Fruit fly (Drosophila melanogaster) whole organism, prepupa: ENCODE measurements around the gene CG13689.

Experiments used
- CG16779 ChIP-seq: fragments of 200-800 bp; sonication (Bioruptor generic); optimal IDR thresholded peaks from 3 replicates; lab custom pipeline; 2017; ENCODE audit warnings: missing biosample characterization, mild to moderate bottlenecking, missing genetic modification characterization
- CG32006 ChIP-seq: fragments of 200-800 bp; sonication (Bioruptor generic); optimal IDR thresholded peaks from 3 replicates; lab custom pipeline; 2017; ENCODE audit warnings: missing biosample characterization, mild to moderate bottlenecking, missing genetic modification characterization
- CG8319 ChIP-seq: fragments of 200-800 bp; sonication (Bioruptor generic); optimal IDR thresholded peaks from 3 replicates; lab custom pipeline; 2016; ENCODE audit warnings: missing biosample characterization, missing genetic modification characterization
- Ets21C ChIP-seq: fragments of 200-800 bp; sonication (Bioruptor generic); optimal IDR thresholded peaks from 3 replicates; lab custom pipeline; 2016; ENCODE audit warnings: missing biosample characterization, missing genetic modification characterization
- OdsH ChIP-seq: fragments of 200-800 bp; sonication (Bioruptor generic); optimal IDR thresholded peaks from 3 replicates; lab custom pipeline; 2016; ENCODE audit warnings: missing biosample characterization, missing genetic modification characterization
- dac ChIP-seq: fragments of 200-800 bp; sonication (Bioruptor generic); optimal IDR thresholded peaks from 2 replicates; lab custom pipeline; 2017; ENCODE audit warnings: missing biosample characterization, mild to moderate bottlenecking, missing genetic modification characterization
- vri ChIP-seq: fragments of 200-800 bp; sonication (Bioruptor generic); optimal IDR thresholded peaks from 3 replicates; lab custom pipeline; 2016; ENCODE audit warnings: missing biosample characterization, mild to moderate bottlenecking, missing genetic modification characterization

DNA sequence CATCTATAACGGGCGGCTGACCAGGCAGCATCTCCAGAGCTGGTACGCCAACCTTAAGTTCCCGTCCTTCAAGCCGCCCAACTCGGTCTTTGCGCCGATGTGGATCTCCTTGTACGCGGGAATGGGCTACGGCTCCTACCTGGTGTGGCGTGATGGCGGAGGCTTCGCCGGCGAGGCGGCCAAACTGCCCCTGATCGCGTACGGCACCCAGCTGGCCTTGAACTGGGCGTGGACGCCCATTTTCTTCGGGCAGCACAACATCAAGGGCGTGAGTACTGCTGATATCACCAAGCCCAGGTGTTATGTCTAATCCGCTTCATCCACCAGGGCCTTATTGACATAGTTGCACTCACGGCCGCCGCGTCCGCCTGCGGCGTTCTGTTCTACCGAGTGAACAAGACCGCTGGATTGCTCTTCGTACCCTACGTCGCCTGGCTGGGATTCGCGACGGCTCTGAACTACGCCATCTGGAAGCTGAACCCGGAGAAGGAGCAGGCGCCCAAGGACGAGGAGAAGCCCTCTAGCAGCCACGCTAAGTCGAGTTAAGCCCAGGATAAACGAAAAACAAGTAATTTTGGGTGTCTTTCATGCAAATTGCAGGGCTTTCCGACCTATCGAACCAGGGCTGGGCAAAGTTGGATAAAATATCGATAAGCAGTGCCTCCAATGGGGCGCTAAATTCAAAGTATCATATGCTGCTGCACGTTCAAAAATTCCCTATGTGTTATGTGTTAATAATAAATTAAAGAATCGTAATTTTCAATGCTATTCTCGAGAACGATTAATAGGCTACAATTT is 42.6 kb upstream of the CG13689 start, which contains the start of gene rempA:
- TF ChIP-seq OdsH (GFP tag; lab: Kevin White, UChicago): no peak
- TF ChIP-seq dac (GFP tag; lab: Kevin White, UChicago): no peak
- TF ChIP-seq CG16779 (tag; lab: Kevin White, UChicago): no peak
- TF ChIP-seq CG8319 (GFP tag; lab: Kevin White, UChicago): no peak
- no peak for TF ChIP-seq vri
- no peak for TF ChIP-seq CG32006 (GFP tag; lab: Kevin White, UChicago)
- no peak for TF ChIP-seq Ets21C (GFP tag; lab: Kevin White, UChicago)
